Worm (Caenorhabditis elegans) whole organism, midembryonic: Measurements from ENCODE around the gene nxf-1.
"Not testable (repeated sequence)": the region's sequence is repeated elsewhere in the genome, so short reads cannot be mapped to it uniquely, and the experiment has no call there.

ENCODE experiments used
- T22C8.4 ChIP-seq: fragments of 200-800 bp; sonication (Bioruptor generic); IDR thresholded peaks from 2 replicates; pipeline ENCODE4 v1.3.6; 2022; ENCODE audit warnings: missing genetic modification characterization, missing compliant biosample characterization
- cog-1 ChIP-seq: sonication (generic microtip); optimal IDR thresholded peaks from 2 replicates; lab custom pipeline; 2016; ENCODE audit warnings: missing genetic modification characterization, missing compliant biosample characterization
- flt-1 ChIP-seq: fragments of 200-800 bp; sonication (Bioruptor generic); IDR thresholded peaks from 2 replicates; pipeline ENCODE4 v1.3.6; 2022; ENCODE audit warnings: missing genetic modification characterization, missing compliant biosample characterization
- klf-2 ChIP-seq: fragments of 200-800 bp; sonication (Bioruptor generic); conservative IDR thresholded peaks from 2 replicates; pipeline ENCODE4 v1.3.6; 2022; ENCODE audit warnings: missing genetic modification reagents, missing genetic modification characterization, missing compliant biosample characterization
- med-1 ChIP-seq: sonication (generic microtip); optimal IDR thresholded peaks from 2 replicates; lab custom pipeline; 2017; ENCODE audit warnings: missing genetic modification characterization, mild to moderate bottlenecking, missing compliant biosample characterization, antibody characterized with exemption, missing genetic modification reagents; ENCODE audit not compliant: insufficient read depth
- ref-1 ChIP-seq: fragments of 200-800 bp; sonication (Bioruptor generic); conservative IDR thresholded peaks from 2 replicates; pipeline ENCODE4 v1.3.6; 2022; ENCODE audit warnings: missing genetic modification reagents, missing genetic modification characterization, missing compliant biosample characterization
- tab-1 ChIP-seq: fragments of 200-800 bp; sonication (Bioruptor generic); IDR thresholded peaks from 2 replicates; pipeline ENCODE4 v1.3.6; 2022; ENCODE audit warnings: missing genetic modification characterization, missing compliant biosample characterization
- ztf-23 ChIP-seq: fragments of 200-800 bp; sonication (Bioruptor generic); IDR thresholded peaks from 2 replicates; pipeline ENCODE4 v1.3.6; 2022; ENCODE audit warnings: missing genetic modification reagents, missing genetic modification characterization, missing compliant biosample characterization
- ztf-29 ChIP-seq: fragments of 200-800 bp; sonication (Bioruptor generic); IDR thresholded peaks from 2 replicates; pipeline ENCODE4 v1.3.6; 2022; ENCODE audit warnings: missing genetic modification reagents, missing genetic modification characterization, missing compliant biosample characterization

nxf-1 gene

ce11 chrV:14414964-14415564, at the start of gene nxf-1, which contains the start of gene C15H11.11:
TSS of gene nxf-1 (minus strand) at chrV:14415014.
TSS of gene C15H11.11 (plus strand) at chrV:14415499.
- TF ChIP-seq T22C8.4 (GFP tag; lab: Robert Waterston, UW), result no peak
- TF ChIP-seq ref-1 (GFP tag; lab: Robert Waterston, UW), result no peak
- no peak for TF ChIP-seq flt-1
- no peak for TF ChIP-seq ztf-29 (GFP tag; lab: Robert Waterston, UW)
- TF ChIP-seq klf-2 (GFP tag; lab: Robert Waterston, UW), result no peak
- TF ChIP-seq cog-1 (tag; lab: Kevin White, UChicago), result no peak
- no peak for TF ChIP-seq ztf-23 (GFP tag; lab: Robert Waterston, UW)
- TF ChIP-seq tab-1 (GFP tag; lab: Robert Waterston, UW), result no peak
- TF ChIP-seq med-1 (GFP tag; lab: Kevin White, UChicago), result no peak

DNA sequence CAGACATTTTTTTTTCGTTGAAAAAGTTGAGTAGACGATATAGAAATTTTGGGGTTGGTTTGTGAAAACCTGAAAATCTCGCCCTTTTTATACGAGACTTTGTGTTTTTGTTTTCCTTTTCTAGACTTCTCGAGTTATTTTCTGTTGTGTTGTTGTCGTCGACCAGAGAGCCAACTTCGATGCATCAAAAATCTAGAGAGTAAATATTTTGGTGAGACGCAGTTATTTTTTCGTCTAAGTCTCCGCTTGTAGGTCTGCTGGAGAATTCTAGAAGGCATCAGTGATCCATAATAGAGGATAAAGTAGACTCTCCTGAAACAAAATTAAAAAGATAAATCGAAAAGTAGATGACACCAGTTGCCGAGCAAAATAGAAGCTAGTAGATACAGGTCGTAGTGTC, 49.6 kb upstream of the nxf-1 start, which contains the start of gene F08H9.4:
F08H9.4 (minus strand) TSS at position 61 of the 400 bp plus-strand sequence.
- no peak for TF ChIP-seq ref-1 (GFP tag; lab: Robert Waterston, UW)
- TF ChIP-seq ztf-23 (GFP tag; lab: Robert Waterston, UW), result no peak
- TF ChIP-seq flt-1, result no peak
- TF ChIP-seq cog-1 (tag; lab: Kevin White, UChicago), result no peak
- no peak for TF ChIP-seq med-1 (GFP tag; lab: Kevin White, UChicago)
- TF ChIP-seq klf-2 (GFP tag; lab: Robert Waterston, UW), result no peak
- no peak for TF ChIP-seq ztf-29 (GFP tag; lab: Robert Waterston, UW)
- TF ChIP-seq T22C8.4 (GFP tag; lab: Robert Waterston, UW), result no peak
- no peak for TF ChIP-seq tab-1 (GFP tag; lab: Robert Waterston, UW)

- TF ChIP-seq flt-1; ztf-23 (GFP tag; lab: Robert Waterston, UW); ref-1 (GFP tag; lab: Robert Waterston, UW): not testable (repeated sequence)
Observed at ce11 chrV:14463087-14463486, 48.3 kb upstream of the nxf-1 start, which contains the start of gene F08H9.3. TSS of gene F08H9.3 (minus strand) at chrV:14463338.

ce11 chrV:14462653-14463052, 47.8 kb upstream of the nxf-1 start:
- TF ChIP-seq klf-2 (GFP tag; lab: Robert Waterston, UW) (no peak), cog-1 (tag; lab: Kevin White, UChicago) (no peak), med-1 (GFP tag; lab: Kevin White, UChicago) (no peak), ref-1 (GFP tag; lab: Robert Waterston, UW) (no peak), T22C8.4 (GFP tag; lab: Robert Waterston, UW) (no peak), flt-1 (no peak), ztf-23 (GFP tag; lab: Robert Waterston, UW) (no peak), ztf-29 (GFP tag; lab: Robert Waterston, UW) (no peak), tab-1 (GFP tag; lab: Robert Waterston, UW) (no peak)

DNA sequence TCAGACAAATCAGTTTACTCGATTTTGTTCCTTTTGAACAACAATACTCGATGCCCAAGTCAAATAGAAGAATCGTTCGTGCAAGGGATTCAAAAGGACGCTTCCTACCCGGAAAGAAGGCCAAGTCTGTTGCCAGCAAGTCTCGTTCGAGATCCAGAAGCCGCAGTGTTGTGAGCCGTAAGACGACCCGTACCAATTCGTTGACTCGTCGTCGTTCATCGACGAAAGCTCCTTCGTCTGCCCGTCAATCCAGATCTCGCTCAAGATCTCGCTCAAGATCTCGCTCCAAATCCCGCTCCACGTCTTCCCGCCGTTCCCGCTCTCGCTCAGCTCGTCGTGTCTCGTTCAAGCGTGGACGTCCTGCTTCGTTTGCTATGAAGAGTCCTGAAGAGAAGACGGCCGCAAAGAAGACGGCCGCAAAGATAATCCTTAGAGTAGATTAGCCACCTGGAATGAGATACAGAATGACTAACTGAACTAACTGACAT, 45.8 kb upstream of the nxf-1 start, which contains the start of gene F08H9.2:
F08H9.2 (plus strand) TSS at position 51 of the 488 bp plus-strand sequence.
- no peak for TF ChIP-seq med-1 (GFP tag; lab: Kevin White, UChicago)
- TF ChIP-seq klf-2 (GFP tag; lab: Robert Waterston, UW), result no peak
- TF ChIP-seq ztf-23 (GFP tag; lab: Robert Waterston, UW), result no peak
- no peak for TF ChIP-seq cog-1 (tag; lab: Kevin White, UChicago)
- TF ChIP-seq ref-1 (GFP tag; lab: Robert Waterston, UW), result no peak
- no peak for TF ChIP-seq flt-1
- no peak for TF ChIP-seq T22C8.4 (GFP tag; lab: Robert Waterston, UW)
- TF ChIP-seq tab-1 (GFP tag; lab: Robert Waterston, UW), result no peak
- TF ChIP-seq ztf-29 (GFP tag; lab: Robert Waterston, UW), result no peak

ce11 chrV:14460122-14460521, 45.3 kb upstream of the nxf-1 start:
- TF ChIP-seq flt-1, result no peak
- TF ChIP-seq med-1 (GFP tag; lab: Kevin White, UChicago), result no peak
- TF ChIP-seq ztf-23 (GFP tag; lab: Robert Waterston, UW), result no peak
- TF ChIP-seq T22C8.4 (GFP tag; lab: Robert Waterston, UW), result no peak
- no peak for TF ChIP-seq klf-2 (GFP tag; lab: Robert Waterston, UW)
- no peak for TF ChIP-seq ztf-29 (GFP tag; lab: Robert Waterston, UW)
- TF ChIP-seq cog-1 (tag; lab: Kevin White, UChicago), result no peak
- TF ChIP-seq tab-1 (GFP tag; lab: Robert Waterston, UW), result no peak
- TF ChIP-seq ref-1 (GFP tag; lab: Robert Waterston, UW), result no peak

DNA sequence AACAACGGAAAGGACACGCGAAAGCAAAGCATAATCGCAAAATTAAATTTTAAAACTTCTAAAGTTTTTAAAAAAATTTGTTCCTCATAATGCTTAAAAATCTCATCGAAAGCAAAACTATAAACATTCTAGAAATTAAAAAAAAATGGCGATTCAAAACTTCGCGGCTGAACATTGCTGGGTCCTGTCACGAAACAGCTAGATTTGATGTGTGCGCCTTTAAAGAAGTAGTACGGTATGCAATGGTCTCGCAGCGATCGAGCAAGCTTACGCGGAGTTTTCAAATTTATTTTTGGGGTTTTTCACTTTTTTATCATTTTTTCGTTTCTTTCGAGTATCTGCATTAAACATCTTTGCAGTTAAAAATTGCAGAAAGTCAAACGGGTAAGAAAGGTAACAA, 42.3 kb upstream of the nxf-1 start, which contains the start of gene coh-3:
coh-3 (plus strand) TSS at position 353 of the 400 bp plus-strand sequence.
- TF ChIP-seq flt-1 (no peak), cog-1 (tag; lab: Kevin White, UChicago) (no peak), ztf-29 (GFP tag; lab: Robert Waterston, UW) (no peak), ztf-23 (GFP tag; lab: Robert Waterston, UW) (no peak), T22C8.4 (GFP tag; lab: Robert Waterston, UW) (no peak), ref-1 (GFP tag; lab: Robert Waterston, UW) (no peak), tab-1 (GFP tag; lab: Robert Waterston, UW) (no peak), med-1 (GFP tag; lab: Kevin White, UChicago) (no peak), klf-2 (GFP tag; lab: Robert Waterston, UW) (no peak)

DNA sequence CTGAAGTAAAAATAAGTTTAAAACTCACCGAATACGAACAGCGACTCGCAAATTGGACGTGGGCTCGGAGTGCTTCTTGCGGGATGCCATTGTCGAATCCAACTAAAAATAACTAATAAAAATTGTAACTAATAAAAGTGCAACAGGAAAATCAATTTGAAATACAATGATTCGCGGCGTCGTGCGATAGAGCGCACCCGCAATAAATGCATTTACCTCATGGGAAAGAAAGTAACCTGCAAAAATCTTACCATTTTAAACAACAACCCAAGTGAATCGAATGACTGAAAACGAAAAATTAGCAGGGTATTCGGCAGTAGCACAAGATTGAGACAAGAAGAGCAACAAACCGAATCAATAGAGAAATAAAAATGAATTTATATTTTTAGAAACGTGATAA, 41.8 kb upstream of the nxf-1 start, which contains the start of gene bmk-1:
bmk-1 (minus strand) TSS at position 359 of the 400 bp plus-strand sequence.
- TF ChIP-seq cog-1 (tag; lab: Kevin White, UChicago) (no peak), tab-1 (GFP tag; lab: Robert Waterston, UW) (no peak), ztf-29 (GFP tag; lab: Robert Waterston, UW) (no peak), ref-1 (GFP tag; lab: Robert Waterston, UW) (no peak)

DNA sequence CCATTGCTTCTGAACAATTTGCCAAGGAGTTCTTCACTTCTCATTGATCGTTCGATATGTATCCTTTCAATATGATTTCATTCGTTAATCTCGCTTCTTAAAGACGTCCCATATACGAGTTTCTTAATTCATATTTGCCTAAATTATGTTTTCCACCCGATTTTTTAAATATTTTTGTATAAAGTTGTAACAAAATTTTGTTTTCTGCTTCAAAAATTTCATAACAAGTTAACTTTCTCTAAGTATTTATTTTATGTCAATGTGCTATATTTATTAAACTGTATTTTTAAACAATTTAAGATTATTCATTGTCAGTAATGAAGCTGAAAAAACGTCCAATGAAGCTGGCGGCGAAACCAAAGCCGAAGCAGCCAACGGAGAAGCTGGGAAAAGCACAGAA, 34.6 kb upstream of the nxf-1 start, which contains the start of gene F23B12.7:
F23B12.7 (plus strand) TSS at position 301 of the 400 bp plus-strand sequence.
- TF ChIP-seq flt-1 (no peak), T22C8.4 (GFP tag; lab: Robert Waterston, UW) (no peak), ztf-29 (GFP tag; lab: Robert Waterston, UW) (no peak), ztf-23 (GFP tag; lab: Robert Waterston, UW) (no peak), klf-2 (GFP tag; lab: Robert Waterston, UW) (no peak), med-1 (GFP tag; lab: Kevin White, UChicago) (no peak), ref-1 (GFP tag; lab: Robert Waterston, UW) (no peak), tab-1 (GFP tag; lab: Robert Waterston, UW) (no peak), cog-1 (tag; lab: Kevin White, UChicago) (no peak)
